Fruit fly (Drosophila melanogaster) whole organism, embryonic: ENCODE results near the gene Rbm13.

ENCODE experiments used
- Asciz ChIP-seq: fragments of 200-800 bp; sonication (Bioruptor generic); optimal IDR thresholded peaks from 2 replicates; lab custom pipeline; 2017; ENCODE audit warnings: missing biosample characterization, mild to moderate bottlenecking, missing genetic modification characterization, missing genetic modification reagents
- B-H2 ChIP-seq: fragments of 200-800 bp; sonication (Bioruptor generic); optimal IDR thresholded peaks from 2 replicates; lab custom pipeline; 2018; ENCODE audit warnings: missing biosample characterization, mild to moderate bottlenecking, missing genetic modification characterization
- CG10267 ChIP-seq: fragments of 200-800 bp; sonication (Bioruptor generic); optimal IDR thresholded peaks from 2 replicates; lab custom pipeline; 2018; ENCODE audit warnings: missing biosample characterization, mild to moderate bottlenecking, missing genetic modification characterization, moderate library complexity
- CG11723 ChIP-seq: fragments of 200-800 bp; sonication (Bioruptor generic); optimal IDR thresholded peaks from 2 replicates; lab custom pipeline; 2017; ENCODE audit warnings: missing biosample characterization, mild to moderate bottlenecking, missing genetic modification characterization
- CG13424 ChIP-seq: fragments of 200-800 bp; sonication (Bioruptor generic); optimal IDR thresholded peaks from 2 replicates; lab custom pipeline; 2019; ENCODE audit warnings: missing biosample characterization, mild to moderate bottlenecking, missing genetic modification characterization, moderate library complexity
- CG14667 ChIP-seq: fragments of 200-800 bp; sonication (Bioruptor generic); IDR thresholded peaks from 2 replicates; pipeline ENCODE4 v1.3.6; 2022; ENCODE audit warnings: missing biosample characterization, missing genetic modification characterization
- CG14710 ChIP-seq: fragments of 200-800 bp; sonication (Bioruptor generic); optimal IDR thresholded peaks from 3 replicates; lab custom pipeline; 2019; ENCODE audit warnings: missing biosample characterization, mild to moderate bottlenecking, missing genetic modification characterization, moderate library complexity
- CG15011 ChIP-seq: fragments of 200-800 bp; sonication (Bioruptor generic); optimal IDR thresholded peaks from 3 replicates; lab custom pipeline; 2018; ENCODE audit warnings: missing biosample characterization, mild to moderate bottlenecking, missing genetic modification characterization
- CG1792 ChIP-seq: fragments of 200-800 bp; sonication (Bioruptor generic); optimal IDR thresholded peaks from 2 replicates; lab custom pipeline; 2016; ENCODE audit warnings: missing biosample characterization, missing genetic modification characterization
- CG18476 ChIP-seq: fragments of 200-800 bp; sonication (Bioruptor generic); optimal IDR thresholded peaks from 2 replicates; lab custom pipeline; 2016; ENCODE audit warnings: missing biosample characterization, mild to moderate bottlenecking, missing genetic modification characterization
- CG18619 ChIP-seq: fragments of 200-800 bp; sonication (Bioruptor generic); optimal IDR thresholded peaks from 3 replicates; lab custom pipeline; 2017; ENCODE audit warnings: missing biosample characterization, mild to moderate bottlenecking, missing genetic modification characterization
- CG18764 ChIP-seq: fragments of 200-800 bp; sonication (Bioruptor generic); optimal IDR thresholded peaks from 3 replicates; lab custom pipeline; 2016; ENCODE audit warnings: missing biosample characterization, missing genetic modification characterization
- CG33213 ChIP-seq: fragments of 200-800 bp; sonication (Bioruptor generic); optimal IDR thresholded peaks from 3 replicates; lab custom pipeline; 2016; ENCODE audit warnings: missing biosample characterization, missing genetic modification characterization
- CG3726 ChIP-seq: fragments of 200-800 bp; sonication (Bioruptor generic); IDR thresholded peaks from 3 replicates; pipeline ENCODE4, ENCODE4 v1.3.6; 2022; ENCODE audit warnings: missing biosample characterization, missing genetic modification characterization
- CG4404 ChIP-seq: fragments of 200-800 bp; sonication (Bioruptor generic); IDR thresholded peaks from 2 replicates; pipeline ENCODE4 v1.3.6; 2022; ENCODE audit warnings: missing biosample characterization, missing genetic modification characterization
- CG6683 ChIP-seq: fragments of 200-800 bp; sonication (Bioruptor generic); optimal IDR thresholded peaks from 2 replicates; lab custom pipeline; 2017; ENCODE audit warnings: missing biosample characterization, mild to moderate bottlenecking, missing genetic modification characterization, missing genetic modification reagents
- CG7271 ChIP-seq: fragments of 200-800 bp; sonication (Bioruptor generic); optimal IDR thresholded peaks from 2 replicates; lab custom pipeline; 2018; ENCODE audit warnings: missing biosample characterization, mild to moderate bottlenecking, missing genetic modification characterization, moderate library complexity
- CG7372 ChIP-seq: fragments of 200-800 bp; sonication (Bioruptor generic); IDR thresholded peaks from 2 replicates; pipeline ENCODE4 v1.3.6; 2022; ENCODE audit warnings: missing biosample characterization, missing genetic modification characterization
- CG8388 ChIP-seq: fragments of 200-800 bp; sonication (Bioruptor generic); optimal IDR thresholded peaks from 2 replicates; lab custom pipeline; 2019; ENCODE audit warnings: missing biosample characterization, mild to moderate bottlenecking, missing genetic modification characterization, moderate library complexity
- CG9215 ChIP-seq: fragments of 200-800 bp; sonication (Bioruptor generic); IDR thresholded peaks from 2 replicates; pipeline ENCODE4 v1.3.6; 2022; ENCODE audit warnings: missing biosample characterization, missing genetic modification characterization
- CG9609 ChIP-seq: fragments of 200-800 bp; sonication (Bioruptor generic); optimal IDR thresholded peaks from 3 replicates; lab custom pipeline; 2016; ENCODE audit warnings: missing biosample characterization, missing genetic modification characterization
- Doc2 ChIP-seq: fragments of 200-800 bp; sonication (Bioruptor generic); IDR thresholded peaks from 2 replicates; pipeline ENCODE4 v1.3.6; 2022; ENCODE audit warnings: missing biosample characterization, missing genetic modification characterization
- E2f2 ChIP-seq: fragments of 200-800 bp; sonication (Bioruptor generic); IDR thresholded peaks from 2 replicates; pipeline ENCODE4 v1.3.6; 2022; ENCODE audit warnings: missing biosample characterization, missing genetic modification characterization
- Elba2 ChIP-seq: fragments of 200-800 bp; sonication (Bioruptor generic); optimal IDR thresholded peaks from 3 replicates; lab custom pipeline; 2016; ENCODE audit warnings: missing biosample characterization, missing genetic modification characterization
- Ets65A ChIP-seq: fragments of 200-800 bp; sonication (Bioruptor generic); peaks from one replicate; lab custom pipeline; 2016; ENCODE audit warnings: missing biosample characterization, missing genetic modification characterization
- Gug ChIP-seq: fragments of 200-800 bp; sonication (Bioruptor generic); IDR thresholded peaks from 4 replicates; pipeline ENCODE4 v1.3.6; 2022; ENCODE audit warnings: missing biosample characterization, missing genetic modification characterization
- HLH54F ChIP-seq: fragments of 200-800 bp; sonication (Bioruptor generic); optimal IDR thresholded peaks from 3 replicates; lab custom pipeline; 2016; ENCODE audit warnings: missing biosample characterization, missing genetic modification characterization
- HmgD ChIP-seq: fragments of 200-800 bp; sonication (Bioruptor generic); optimal IDR thresholded peaks from 3 replicates; lab custom pipeline; 2016; ENCODE audit warnings: missing biosample characterization, missing genetic modification characterization
- MTF-1 ChIP-seq: fragments of 200-800 bp; sonication (Bioruptor generic); optimal IDR thresholded peaks from 2 replicates; lab custom pipeline; 2018; ENCODE audit warnings: missing biosample characterization, mild to moderate bottlenecking, missing genetic modification characterization, borderline replicate concordance
- Mad ChIP-seq: fragments of 200-800 bp; sonication (Bioruptor generic); optimal IDR thresholded peaks from 2 replicates; lab custom pipeline; 2016; ENCODE audit warnings: missing biosample characterization, missing genetic modification characterization
- Max ChIP-seq: fragments of 200-800 bp; sonication (Bioruptor generic); optimal IDR thresholded peaks from 2 replicates; lab custom pipeline; 2016; ENCODE audit warnings: missing biosample characterization, mild to moderate bottlenecking, missing genetic modification characterization
- Myb ChIP-seq: fragments of 200-800 bp; sonication (Bioruptor generic); optimal IDR thresholded peaks from 2 replicates; lab custom pipeline; 2016; ENCODE audit warnings: missing biosample characterization, missing genetic modification characterization
- Side ChIP-seq: fragments of 200-800 bp; sonication (Bioruptor generic); optimal IDR thresholded peaks from 2 replicates; lab custom pipeline; 2016; ENCODE audit warnings: missing biosample characterization, missing genetic modification characterization
- Sox100B ChIP-seq: fragments of 200-800 bp; sonication (Bioruptor generic); optimal IDR thresholded peaks from 3 replicates; lab custom pipeline; 2018; ENCODE audit warnings: missing biosample characterization, mild to moderate bottlenecking, missing genetic modification characterization
- Xbp1 ChIP-seq: fragments of 200-800 bp; sonication (Bioruptor generic); optimal IDR thresholded peaks from 3 replicates; lab custom pipeline; 2016; ENCODE audit warnings: missing biosample characterization, mild to moderate bottlenecking, missing genetic modification characterization
- al ChIP-seq: fragments of 200-800 bp; sonication (Bioruptor generic); IDR thresholded peaks from 2 replicates; pipeline ENCODE4 v1.3.6; 2022; ENCODE audit warnings: missing biosample characterization, missing genetic modification characterization
- bab2 ChIP-seq: fragments of 200-800 bp; sonication (Bioruptor generic); optimal IDR thresholded peaks from 2 replicates; lab custom pipeline; 2016; ENCODE audit warnings: missing biosample characterization, missing genetic modification characterization
- chif ChIP-seq, 2 experiments: fragments of 200-800 bp; sonication (Bioruptor generic); optimal IDR thresholded peaks; 3 replicates each; lab custom pipeline; 2016; ENCODE audit warnings: missing biosample characterization in 2 of 2, missing genetic modification characterization in 2 of 2
- chinmo ChIP-seq: fragments of 200-800 bp; sonication (Bioruptor generic); IDR thresholded peaks from 4 replicates; pipeline ENCODE4 v1.3.6; 2022; ENCODE audit warnings: missing biosample characterization, missing genetic modification characterization; ENCODE audit not compliant: partially characterized antibody
- eve ChIP-seq, 2 experiments: fragments of >200 bp; optimal IDR thresholded peaks; 2 replicates each; lab custom pipeline; 2017; ENCODE audit warnings: missing biosample characterization in 2 of 2, missing genetic modification characterization in 2 of 2
- ewg ChIP-seq: fragments of 200-800 bp; sonication (Bioruptor generic); optimal IDR thresholded peaks from 3 replicates; lab custom pipeline; 2017; ENCODE audit warnings: mild to moderate bottlenecking, missing biosample characterization, missing genetic modification reagents, missing genetic modification characterization
- ftz-f1 ChIP-seq: fragments of 200-800 bp; sonication (Bioruptor generic); optimal IDR thresholded peaks from 2 replicates; lab custom pipeline; 2016; ENCODE audit warnings: missing biosample characterization, missing genetic modification characterization
- gem ChIP-seq: fragments of 200-800 bp; sonication (Bioruptor generic); optimal IDR thresholded peaks from 2 replicates; lab custom pipeline; 2019; ENCODE audit warnings: missing biosample characterization, mild to moderate bottlenecking, missing genetic modification characterization, moderate library complexity
- h ChIP-seq: fragments of >200 bp; optimal IDR thresholded peaks from 2 replicates; lab custom pipeline; 2017
- hkb ChIP-seq, 2 experiments: fragments of 200-800 bp in 1 of 2; fragments of >200 bp in 1 of 2; sonication (Bioruptor generic) in 1 of 2; IDR thresholded peaks in 1 of 2; optimal IDR thresholded peaks in 1 of 2; 2 replicates each; pipeline versions ENCODE4 v1.3.6 to Lab custom; 2017 to 2022; ENCODE audit warnings: missing biosample characterization in 1 of 2, missing genetic modification characterization in 1 of 2
- p53 ChIP-seq: fragments of 200-800 bp; sonication (Bioruptor generic); optimal IDR thresholded peaks from 2 replicates; lab custom pipeline; 2016; ENCODE audit warnings: missing biosample characterization, missing genetic modification characterization
- pb ChIP-seq: fragments of 200-800 bp; sonication (Bioruptor generic); optimal IDR thresholded peaks from 3 replicates; lab custom pipeline; 2016; ENCODE audit warnings: missing biosample characterization, missing genetic modification characterization
- pzg ChIP-seq: fragments of 200-800 bp; sonication (Bioruptor generic); optimal IDR thresholded peaks from 3 replicates; lab custom pipeline; 2018; ENCODE audit warnings: missing biosample characterization, mild to moderate bottlenecking, missing genetic modification characterization, moderate library complexity
- row ChIP-seq: fragments of 200-800 bp; sonication (Bioruptor generic); IDR thresholded peaks from 3 replicates; pipeline ENCODE4 v1.3.6; 2022; ENCODE audit warnings: missing biosample characterization, missing genetic modification characterization
- slbo ChIP-seq: fragments of 200-800 bp; sonication (Bioruptor generic); IDR thresholded peaks from 2 replicates; pipeline ENCODE4 v1.3.6; 2022; ENCODE audit warnings: missing biosample characterization, missing genetic modification characterization
- sob ChIP-seq: fragments of 200-800 bp; sonication (Bioruptor generic); IDR thresholded peaks from 2 replicates; pipeline ENCODE4 v1.3.6; 2022; ENCODE audit warnings: missing biosample characterization, missing genetic modification characterization

Rbm13 gene

dm6 chrX:8900094-8900493, 1.4 kb upstream of the Rbm13 start, which contains the start of gene Uros1 (continued):
- peak; percentile 57; the same call in 1 of the 2 replicates for TF ChIP-seq slbo (GFP tag; lab: Robert Waterston, UW)
- no peak for TF ChIP-seq CG7271 (tag; lab: Kevin White, UChicago)
- TF ChIP-seq chif (GFP tag; optimal IDR thresholded peaks at IDR 0.05; lab: Kevin White, UChicago) = no peak
- no peak for TF ChIP-seq Side
- TF ChIP-seq CG11723 (GFP tag; lab: Kevin White, UChicago) = no peak
- TF ChIP-seq hkb (optimal IDR thresholded peaks at IDR 0.05; lab: Kevin White, UChicago) = no peak
- peak; percentile 47; the same call in 1 of the 2 replicates for TF ChIP-seq hkb (GFP tag; IDR thresholded peaks at IDR 0.05; lab: Robert Waterston, UW)
- TF ChIP-seq CG4404 (GFP tag; lab: Robert Waterston, UW) = 0 out of 2 replicates have a peak, but pooled peaks have one; percentile 22
- TF ChIP-seq CG14667 = 0 out of 2 replicates have a peak, but pooled peaks have one; percentile 10
- TF ChIP-seq HLH54F (GFP tag; lab: Kevin White, UChicago) = peak; percentile 27
- TF ChIP-seq Sox100B (GFP tag; lab: Kevin White, UChicago) = no peak
- TF ChIP-seq HmgD = no peak
- no peak for TF ChIP-seq chinmo (GFP tag; lab: Robert Waterston, UW)
- TF ChIP-seq Myb (GFP tag; lab: Kevin White, UChicago) = peak; percentile 39
- TF ChIP-seq sob (GFP tag; lab: Robert Waterston, UW) = peak; percentile 47
- TF ChIP-seq Max = peak; percentile 8
- TF ChIP-seq CG9609 (GFP tag; lab: Kevin White, UChicago) = no peak
- no peak for TF ChIP-seq Doc2 (GFP tag; lab: Robert Waterston, UW)
- TF ChIP-seq Asciz = peak; percentile 0
- no peak for TF ChIP-seq CG18619 (GFP tag; lab: Kevin White, UChicago)
- peak; percentile 14 for TF ChIP-seq CG10267 (tag; lab: Kevin White, UChicago)
- TF ChIP-seq CG13424 (tag; lab: Kevin White, UChicago) = peak; percentile 33
- peak; percentile 8 for TF ChIP-seq CG18764
- TF ChIP-seq Mad = peak; percentile 21
- TF ChIP-seq CG14710 = peak; percentile 55
- TF ChIP-seq Xbp1 = peak; percentile 36
- no peak for TF ChIP-seq pb (GFP tag; lab: Kevin White, UChicago)
- TF ChIP-seq CG18476 (GFP tag; lab: Kevin White, UChicago) = no peak
- 0 out of 3 replicates have a peak, but pooled peaks have one; percentile 41 for TF ChIP-seq CG3726 (GFP tag; lab: Robert Waterston, UW)
- no peak for TF ChIP-seq CG7372 (GFP tag; lab: Robert Waterston, UW)
- peak; percentile 6 for TF ChIP-seq Elba2 (GFP tag; lab: Kevin White, UChicago)
- TF ChIP-seq E2f2 (GFP tag; lab: Robert Waterston, UW) = peak; percentile 74
- peak; percentile 65 for TF ChIP-seq row (GFP tag; lab: Robert Waterston, UW)
- TF ChIP-seq eve (GFP tag; optimal IDR thresholded peaks at IDR 0.05; lab: Kevin White, UChicago) = no peak
- TF ChIP-seq bab2 (GFP tag; lab: Kevin White, UChicago) = peak; percentile 17
- no peak for TF ChIP-seq CG1792 (GFP tag; lab: Kevin White, UChicago)
- no peak for TF ChIP-seq p53 (GFP tag; lab: Kevin White, UChicago)
- peak; percentile 46; the same call in 1 of the 4 replicates for TF ChIP-seq Gug (GFP tag; lab: Robert Waterston, UW)
- no peak for TF ChIP-seq ftz-f1 (GFP tag; lab: Kevin White, UChicago)
- TF ChIP-seq ewg (GFP tag; lab: Kevin White, UChicago) = no peak
- peak; percentile 39; the same call in 1 of the 2 replicates for TF ChIP-seq al
- TF ChIP-seq MTF-1 (GFP tag; lab: Kevin White, UChicago) = no peak
- TF ChIP-seq Ets65A (GFP tag; lab: Kevin White, UChicago) = peak; percentile 20
- no peak for TF ChIP-seq CG15011 (GFP tag; lab: Kevin White, UChicago)
- TF ChIP-seq pzg (GFP tag; lab: Kevin White, UChicago) = peak; percentile 37
- TF ChIP-seq CG33213 = no peak
- peak; percentile 14 for TF ChIP-seq CG8388 (GFP tag; lab: Kevin White, UChicago)
- TF ChIP-seq gem (tag; lab: Kevin White, UChicago) = peak; percentile 45
- no peak for TF ChIP-seq CG6683 (GFP tag; lab: Kevin White, UChicago)
- TF ChIP-seq CG9215 (GFP tag; lab: Robert Waterston, UW) = no peak
- TF ChIP-seq h (lab: Kevin White, UChicago) = no peak
- TF ChIP-seq B-H2 = no peak
